Worm (Caenorhabditis elegans): ENCODE results near the gene Y54E2A.8.

Y54E2A.8 gene

DNA sequence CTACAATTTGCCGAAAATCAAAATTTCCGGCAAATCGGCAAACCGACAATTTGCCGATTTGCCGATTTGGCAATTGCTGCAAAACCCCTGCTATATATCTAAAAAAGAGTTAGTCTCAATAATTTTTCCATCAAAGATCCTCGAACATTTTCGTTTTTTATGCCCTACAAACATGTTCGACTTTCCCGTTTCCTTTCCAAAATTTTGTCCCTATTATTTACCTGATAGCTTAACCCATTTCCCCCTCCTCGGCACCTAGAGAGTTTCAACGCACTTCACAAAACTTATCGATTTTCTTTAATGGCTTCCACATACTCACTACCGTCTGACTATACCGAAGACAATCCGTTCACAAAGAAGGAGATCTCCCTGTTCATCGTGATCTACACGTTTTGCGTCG, 30.5 kb downstream of the Y54E2A.8 start, which contains the start of gene W01D2.6:
W01D2.6 (plus strand) TSS at position 301 of the 400 bp plus-strand sequence.
- TF ChIP-seq ceh-45 (GFP tag; IDR thresholded peaks at IDR 0.05) (no peak), ahr-1 (tag; optimal IDR thresholded peaks at IDR 0.05) (no peak), ceh-34 (tag; optimal IDR thresholded peaks at IDR 0.05) (no peak), unc-42 (tag; optimal IDR thresholded peaks at IDR 0.05) (no peak), hlh-15 (tag; optimal IDR thresholded peaks at IDR 0.05) (no peak), ref-2 (tag; optimal IDR thresholded peaks at IDR 0.05) (no peak), ceh-30 (tag; optimal IDR thresholded peaks at IDR 0.05) (no peak), fkh-10 (GFP tag; optimal IDR thresholded peaks at IDR 0.05) (no peak), tbx-2 (tag; optimal IDR thresholded peaks at IDR 0.05) (no peak), che-1 (tag; optimal IDR thresholded peaks at IDR 0.05) (no peak), ceh-18 (tag; optimal IDR thresholded peaks at IDR 0.05) (no peak), npax-4 (tag; optimal IDR thresholded peaks at IDR 0.05) (no peak), rnt-1 (tag; optimal IDR thresholded peaks at IDR 0.05) (no peak), ttx-3 (tag; optimal IDR thresholded peaks at IDR 0.05) (no peak)

DNA sequence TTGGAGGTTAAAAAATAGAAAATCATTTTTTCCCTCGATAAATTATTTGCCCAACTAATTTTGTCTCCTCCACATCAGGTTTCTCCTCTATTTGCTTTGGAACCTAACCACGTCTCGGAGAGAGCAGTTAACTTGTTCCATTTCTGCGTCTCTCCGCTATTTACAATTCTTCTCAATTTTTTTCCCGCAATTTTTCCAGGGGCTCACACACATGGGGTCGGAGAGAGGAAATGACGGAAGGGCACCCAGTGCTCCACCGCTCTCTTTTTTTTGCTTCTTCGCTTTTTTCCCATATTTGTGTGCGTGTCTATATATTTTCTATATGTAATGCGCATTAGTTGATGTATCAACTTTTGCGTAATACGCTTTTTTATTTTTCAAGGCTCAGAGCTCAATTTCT, 32.5 kb downstream of the Y54E2A.8 start:
- no peak for TF ChIP-seq ceh-9 (tag; optimal IDR thresholded peaks at IDR 0.05)
- TF ChIP-seq unc-42 (tag; optimal IDR thresholded peaks at IDR 0.05), result peak; percentile 41
- TF ChIP-seq ceh-18 (tag; optimal IDR thresholded peaks at IDR 0.05), result peak; percentile 4

DNA sequence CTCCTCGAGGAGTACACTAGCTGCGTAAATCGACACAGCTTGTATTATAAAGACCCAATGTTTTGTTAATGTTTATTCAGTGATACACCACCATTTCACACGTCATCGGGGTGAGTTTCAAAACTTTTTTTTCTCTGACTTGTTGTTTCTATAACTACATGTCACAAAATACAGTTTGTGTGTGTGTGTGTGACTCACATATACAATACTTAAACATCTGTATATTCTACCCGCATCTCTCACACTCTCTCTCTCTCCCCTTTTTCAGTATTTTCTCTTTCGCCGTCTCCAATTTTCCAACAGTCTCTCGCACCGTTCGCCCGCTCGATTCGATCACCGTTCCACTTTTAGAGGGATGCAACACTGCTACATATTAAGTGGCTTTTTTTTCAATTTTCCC, 33.3 kb downstream of the Y54E2A.8 start:
- no peak for TF ChIP-seq hlh-15 (tag; optimal IDR thresholded peaks at IDR 0.05)
- TF ChIP-seq pha-4 (tag; optimal IDR thresholded peaks at IDR 0.05), result no peak
- no peak for TF ChIP-seq hlh-13 (GFP tag; optimal IDR thresholded peaks at IDR 0.05)
- no peak for TF ChIP-seq unc-86 (tag; optimal IDR thresholded peaks at IDR 0.05)
- TF ChIP-seq ceh-24 (tag; optimal IDR thresholded peaks at IDR 0.05), result no peak
- TF ChIP-seq ceh-30 (tag; optimal IDR thresholded peaks at IDR 0.05), result no peak
- no peak for TF ChIP-seq sdc-2 (tag; optimal IDR thresholded peaks at IDR 0.05)

DNA sequence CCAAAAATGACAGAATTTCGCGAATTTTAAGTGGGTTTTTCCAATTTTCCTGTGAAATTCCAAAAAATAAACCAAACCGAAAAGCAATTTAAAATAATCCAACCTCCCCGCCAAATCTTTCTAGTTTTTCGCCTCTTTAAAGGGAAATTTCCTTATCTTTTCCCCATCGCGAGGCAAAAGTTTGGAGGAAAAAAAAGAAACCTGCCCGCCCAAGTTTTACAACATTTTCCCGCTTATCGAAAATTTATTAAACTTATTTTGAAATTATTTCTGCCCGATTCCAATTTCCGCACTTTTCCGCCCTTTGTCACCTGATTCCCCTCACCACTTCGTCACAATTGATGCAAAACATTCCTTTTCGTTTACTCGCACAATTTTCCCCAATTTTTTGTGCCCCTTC, 34.1 kb downstream of the Y54E2A.8 start, which contains the start of gene osta-3:
osta-3 (plus strand) TSS at position 301 of the 400 bp plus-strand sequence.
- no peak for TF ChIP-seq sox-2 (GFP tag; IDR thresholded peaks at IDR 0.05)
- no peak for TF ChIP-seq K09A11.1 (tag; optimal IDR thresholded peaks at IDR 0.05; ENCODE audit: insufficient read depth)
- no peak for TF ChIP-seq pqm-1 (tag; optimal IDR thresholded peaks at IDR 0.05)
- TF ChIP-seq pha-2 (tag; optimal IDR thresholded peaks at IDR 0.05), result no peak
- no peak for TF ChIP-seq ztf-16 (tag; optimal IDR thresholded peaks at IDR 0.05)
- no peak for TF ChIP-seq nhr-232 (tag; optimal IDR thresholded peaks at IDR 0.05)
- TF ChIP-seq ceh-6 (GFP tag; optimal IDR thresholded peaks at IDR 0.05), result no peak
- no peak for TF ChIP-seq fkh-6 (tag; optimal IDR thresholded peaks at IDR 0.05)
- no peak for TF ChIP-seq elt-2 (tag; optimal IDR thresholded peaks at IDR 0.05)
- no peak for TF ChIP-seq hlh-6 (tag; optimal IDR thresholded peaks at IDR 0.05)

DNA sequence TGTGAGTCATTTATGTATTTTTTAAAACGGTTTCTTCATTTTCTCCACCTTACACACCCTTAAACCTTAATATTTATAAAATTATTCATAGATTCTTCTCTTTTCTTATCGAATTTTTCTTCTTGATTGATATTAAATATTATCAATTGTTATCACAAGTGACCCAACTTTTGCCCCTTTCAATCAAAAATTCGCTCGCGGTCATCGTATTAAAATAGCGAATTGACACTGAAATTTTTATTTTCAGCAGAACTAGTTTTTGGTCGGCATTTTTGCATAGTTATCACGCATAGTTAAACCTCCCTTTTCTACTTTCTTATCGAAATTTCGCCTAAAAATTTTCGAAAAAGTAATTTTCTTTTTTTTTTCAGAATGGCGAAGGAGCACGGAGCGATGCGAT, 34.5 kb downstream of the Y54E2A.8 start:
- no peak for TF ChIP-seq hlh-30 (tag; optimal IDR thresholded peaks at IDR 0.05; ENCODE audit: insufficient read depth)
- TF ChIP-seq elt-2 (tag; optimal IDR thresholded peaks at IDR 0.05), result peak; percentile 38

DNA sequence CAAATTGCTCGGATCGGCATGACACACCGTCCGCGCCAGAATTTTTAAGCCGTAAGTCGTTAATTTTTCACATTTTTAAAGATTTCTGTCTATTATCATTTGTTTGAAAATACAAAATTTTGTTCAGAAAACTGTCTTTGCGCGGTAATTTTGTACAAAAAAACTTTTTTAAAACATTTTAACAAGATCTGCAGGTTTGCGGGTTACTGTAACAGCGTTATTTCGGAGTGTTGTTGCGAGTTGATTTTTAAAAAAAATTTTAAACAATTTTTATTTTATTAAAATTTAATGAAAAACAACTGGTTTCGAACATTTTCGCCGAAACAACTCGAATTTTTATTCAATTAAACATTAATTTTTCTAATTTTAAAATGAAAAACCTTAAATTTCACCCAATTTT, 35.0 kb downstream of the Y54E2A.8 start:
- TF ChIP-seq dve-1 (tag; optimal IDR thresholded peaks at IDR 0.05), result no peak

Measured in whole organism, late embryonic.